Fruit fly (Drosophila melanogaster) whole organism, embryonic: ENCODE data around the gene Rilpl.

Experiments
- Abd-B ChIP-seq: fragments of 200-800 bp; sonication (Bioruptor generic); optimal IDR thresholded peaks from 2 replicates; lab custom pipeline; 2018; ENCODE audit warnings: missing biosample characterization, mild to moderate bottlenecking, missing genetic modification characterization, moderate library complexity
- BEAF-32 ChIP-seq: fragments of 200-800 bp; sonication (Bioruptor generic); optimal IDR thresholded peaks from 3 replicates; lab custom pipeline; 2017; ENCODE audit warnings: missing biosample characterization, missing genetic modification characterization, mild to moderate bottlenecking, moderate library complexity, missing genetic modification reagents
- Bteb2 ChIP-seq: fragments of 200-800 bp; sonication (Bioruptor generic); optimal IDR thresholded peaks from 2 replicates; lab custom pipeline; 2016; ENCODE audit warnings: missing biosample characterization, missing genetic modification characterization
- CG10431 ChIP-seq: fragments of 200-800 bp; sonication (Bioruptor generic); optimal IDR thresholded peaks from 3 replicates; lab custom pipeline; 2018; ENCODE audit warnings: missing biosample characterization, mild to moderate bottlenecking, missing genetic modification characterization
- CG10654 ChIP-seq: fragments of 200-800 bp; sonication (Bioruptor generic); optimal IDR thresholded peaks from 2 replicates; lab custom pipeline; 2016; ENCODE audit warnings: missing biosample characterization, missing genetic modification characterization
- CG11093 ChIP-seq: fragments of 200-800 bp; sonication (Bioruptor generic); IDR thresholded peaks from 3 replicates; pipeline ENCODE4 v1.3.6; 2022; ENCODE audit warnings: missing biosample characterization, missing genetic modification characterization
- CG12155 ChIP-seq: fragments of 200-800 bp; sonication (Bioruptor generic); optimal IDR thresholded peaks from 3 replicates; lab custom pipeline; 2016; ENCODE audit warnings: missing biosample characterization, missing genetic modification characterization
- CG12236 ChIP-seq: fragments of 200-800 bp; sonication (Bioruptor generic); optimal IDR thresholded peaks from 2 replicates; lab custom pipeline; 2016; ENCODE audit warnings: missing biosample characterization, missing genetic modification characterization
- CG1529 ChIP-seq: fragments of 200-800 bp; sonication (Bioruptor generic); optimal IDR thresholded peaks from 3 replicates; lab custom pipeline; 2018; ENCODE audit warnings: missing biosample characterization, missing genetic modification characterization
- CG1602 ChIP-seq: fragments of 200-800 bp; sonication (Bioruptor generic); optimal IDR thresholded peaks from 3 replicates; lab custom pipeline; 2016; ENCODE audit warnings: missing biosample characterization, missing genetic modification characterization
- CG17328 ChIP-seq: fragments of 200-800 bp; sonication (Bioruptor generic); IDR thresholded peaks from 2 replicates; pipeline ENCODE4 v1.3.6; 2022; ENCODE audit warnings: missing biosample characterization, missing genetic modification characterization
- CG17385 ChIP-seq: fragments of 200-800 bp; sonication (Bioruptor generic); optimal IDR thresholded peaks from 3 replicates; lab custom pipeline; 2018; ENCODE audit warnings: missing biosample characterization, mild to moderate bottlenecking, missing genetic modification characterization
- CG2712 ChIP-seq: fragments of 200-800 bp; optimal IDR thresholded peaks from 3 replicates; lab custom pipeline; 2019; ENCODE audit warnings: missing biosample characterization, mild to moderate bottlenecking, missing genetic modification characterization, moderate library complexity
- CG33213 ChIP-seq: fragments of 200-800 bp; sonication (Bioruptor generic); optimal IDR thresholded peaks from 3 replicates; lab custom pipeline; 2016; ENCODE audit warnings: missing biosample characterization, missing genetic modification characterization
- CG3995 ChIP-seq: fragments of 200-800 bp; sonication (Bioruptor generic); optimal IDR thresholded peaks from 3 replicates; lab custom pipeline; 2016; ENCODE audit warnings: missing biosample characterization, missing genetic modification characterization
- CG7963 ChIP-seq: fragments of 200-800 bp; sonication (Bioruptor generic); IDR thresholded peaks from 3 replicates; pipeline ENCODE4 v1.3.6; 2022; ENCODE audit warnings: missing biosample characterization, missing genetic modification characterization; ENCODE audit not compliant: partially characterized antibody
- CG8281 ChIP-seq: fragments of 200-800 bp; sonication (Bioruptor generic); optimal IDR thresholded peaks from 2 replicates; lab custom pipeline; 2018; ENCODE audit warnings: missing biosample characterization, mild to moderate bottlenecking, missing genetic modification characterization, moderate library complexity
- CG8765 ChIP-seq: fragments of 200-800 bp; sonication (Bioruptor generic); IDR thresholded peaks from 2 replicates; pipeline ENCODE4 v1.3.6; 2022; ENCODE audit warnings: missing biosample characterization, missing genetic modification characterization
- CG9437 ChIP-seq: fragments of 200-800 bp; sonication (Bioruptor generic); optimal IDR thresholded peaks from 2 replicates; lab custom pipeline; 2018; ENCODE audit warnings: missing biosample characterization, mild to moderate bottlenecking, missing genetic modification characterization
- CG9817 ChIP-seq: fragments of 200-800 bp; sonication (Bioruptor generic); optimal IDR thresholded peaks from 2 replicates; lab custom pipeline; 2018; ENCODE audit warnings: missing biosample characterization, mild to moderate bottlenecking, missing genetic modification characterization, moderate library complexity
- CG9932 ChIP-seq: fragments of 200-800 bp; sonication (Bioruptor generic); IDR thresholded peaks from 2 replicates; pipeline ENCODE4 v1.3.6; 2022; ENCODE audit warnings: missing biosample characterization, missing genetic modification characterization
- Dek ChIP-seq: fragments of 200-800 bp; sonication (Bioruptor generic); optimal IDR thresholded peaks from 3 replicates; lab custom pipeline; 2019; ENCODE audit warnings: missing biosample characterization, mild to moderate bottlenecking, missing genetic modification characterization, moderate library complexity
- Dfd ChIP-seq, 2 experiments: fragments of >200 bp; optimal IDR thresholded peaks; 2 replicates each; lab custom pipeline; 2017; ENCODE audit warnings: missing biosample characterization in 2 of 2, missing genetic modification characterization in 2 of 2
- Dip3 ChIP-seq: fragments of 200-800 bp; sonication (Bioruptor generic); optimal IDR thresholded peaks from 3 replicates; lab custom pipeline; 2016; ENCODE audit warnings: missing biosample characterization, missing genetic modification characterization
- ERR ChIP-seq: fragments of 200-800 bp; sonication (Bioruptor generic); optimal IDR thresholded peaks from 2 replicates; lab custom pipeline; 2016; ENCODE audit warnings: missing biosample characterization, missing genetic modification characterization
- Hmx ChIP-seq: fragments of 200-800 bp; sonication (Bioruptor generic); optimal IDR thresholded peaks from 2 replicates; lab custom pipeline; 2016; ENCODE audit warnings: missing biosample characterization, missing genetic modification characterization
- Jarid2 ChIP-seq: fragments of 200-800 bp; sonication (Bioruptor generic); optimal IDR thresholded peaks from 3 replicates; lab custom pipeline; 2017; ENCODE audit warnings: mild to moderate bottlenecking, missing biosample characterization, missing genetic modification reagents, missing genetic modification characterization
- PHDP ChIP-seq: fragments of 200-800 bp; sonication (Bioruptor generic); optimal IDR thresholded peaks from 3 replicates; lab custom pipeline; 2018; ENCODE audit warnings: missing biosample characterization, mild to moderate bottlenecking, missing genetic modification characterization, moderate library complexity
- Side ChIP-seq: fragments of 200-800 bp; sonication (Bioruptor generic); optimal IDR thresholded peaks from 2 replicates; lab custom pipeline; 2016; ENCODE audit warnings: missing biosample characterization, missing genetic modification characterization
- Ssrp ChIP-seq: fragments of 200-800 bp; sonication (Bioruptor generic); optimal IDR thresholded peaks from 2 replicates; lab custom pipeline; 2018; ENCODE audit warnings: missing biosample characterization, mild to moderate bottlenecking, missing genetic modification characterization, moderate library complexity
- Taf1 ChIP-seq: fragments of 200-800 bp; sonication (Bioruptor generic); IDR thresholded peaks from 2 replicates; pipeline ENCODE4 v1.3.6; 2022; ENCODE audit warnings: missing biosample characterization, missing genetic modification characterization
- ab ChIP-seq: fragments of 200-800 bp; sonication (Bioruptor generic); optimal IDR thresholded peaks from 2 replicates; lab custom pipeline; 2016; ENCODE audit warnings: missing biosample characterization, missing genetic modification characterization
- bbx ChIP-seq: fragments of 200-800 bp; sonication (Bioruptor generic); IDR thresholded peaks from 2 replicates; pipeline ENCODE4 v1.3.6; 2022; ENCODE audit warnings: missing biosample characterization, missing genetic modification characterization; ENCODE audit not compliant: partially characterized antibody
- btn ChIP-seq: fragments of 200-800 bp; sonication (Bioruptor generic); optimal IDR thresholded peaks from 2 replicates; lab custom pipeline; 2016; ENCODE audit warnings: missing biosample characterization, missing genetic modification characterization
- da ChIP-seq: fragments of 200-800 bp; sonication (Bioruptor generic); optimal IDR thresholded peaks from 2 replicates; lab custom pipeline; 2016; ENCODE audit warnings: missing biosample characterization, missing genetic modification characterization
- dati ChIP-seq: fragments of 200-800 bp; sonication (Bioruptor generic); IDR thresholded peaks from 2 replicates; pipeline ENCODE4 v1.3.6; 2022; ENCODE audit warnings: missing biosample characterization, missing genetic modification characterization
- fru ChIP-seq: fragments of >200 bp; optimal IDR thresholded peaks from 2 replicates; lab custom pipeline; 2017
- fu2 ChIP-seq: fragments of 200-800 bp; sonication (Bioruptor generic); optimal IDR thresholded peaks from 2 replicates; lab custom pipeline; 2016; ENCODE audit warnings: missing biosample characterization, missing genetic modification characterization
- h ChIP-seq: fragments of >200 bp; optimal IDR thresholded peaks from 2 replicates; lab custom pipeline; 2017
- hb ChIP-seq: fragments of 200-800 bp; sonication (Bioruptor generic); IDR thresholded peaks from 3 replicates; pipeline ENCODE4 v1.3.6; 2022; ENCODE audit warnings: missing biosample characterization, missing genetic modification characterization; ENCODE audit not compliant: partially characterized antibody
- hth ChIP-seq: fragments of >200 bp; optimal IDR thresholded peaks from 2 replicates; lab custom pipeline; 2017; ENCODE audit warnings: inconsistent platforms
- insv ChIP-seq, 2 experiments: fragments of 200-800 bp; sonication (Bioruptor generic); optimal IDR thresholded peaks; 3 replicates each; lab custom pipeline; 2016 to 2018; ENCODE audit warnings: missing biosample characterization in 2 of 2, missing genetic modification characterization in 2 of 2
- ken ChIP-seq: fragments of 200-800 bp; sonication (Bioruptor generic); IDR thresholded peaks from 3 replicates; pipeline ENCODE4 v1.3.6; 2022; ENCODE audit warnings: missing biosample characterization, missing genetic modification characterization
- lbe ChIP-seq: fragments of 200-800 bp; sonication (Bioruptor generic); optimal IDR thresholded peaks from 2 replicates; lab custom pipeline; 2016; ENCODE audit warnings: missing biosample characterization, mild to moderate bottlenecking, missing genetic modification characterization
- lmd ChIP-seq: fragments of 200-800 bp; sonication (Bioruptor generic); IDR thresholded peaks from 2 replicates; pipeline ENCODE4 v1.3.6; 2022; ENCODE audit warnings: missing biosample characterization, missing genetic modification characterization
- nerfin-2 ChIP-seq: fragments of 200-800 bp; sonication (Bioruptor generic); IDR thresholded peaks from 2 replicates; pipeline ENCODE4 v1.3.6; 2022; ENCODE audit warnings: missing biosample characterization, missing genetic modification characterization; ENCODE audit not compliant: partially characterized antibody
- ranshi ChIP-seq: fragments of 200-800 bp; sonication (Bioruptor generic); IDR thresholded peaks from 2 replicates; pipeline ENCODE4 v1.3.6; 2022; ENCODE audit warnings: missing biosample characterization, missing genetic modification characterization
- row ChIP-seq: fragments of 200-800 bp; sonication (Bioruptor generic); IDR thresholded peaks from 3 replicates; pipeline ENCODE4 v1.3.6; 2022; ENCODE audit warnings: missing biosample characterization, missing genetic modification characterization
- sd ChIP-seq: fragments of 200-800 bp; sonication (Bioruptor generic); optimal IDR thresholded peaks from 3 replicates; lab custom pipeline; 2018; ENCODE audit warnings: missing biosample characterization, mild to moderate bottlenecking, missing genetic modification characterization, moderate library complexity
- sim ChIP-seq: fragments of 200-800 bp; sonication (Bioruptor generic); IDR thresholded peaks from 2 replicates; pipeline ENCODE4 v1.3.6; 2022; ENCODE audit warnings: missing biosample characterization, missing genetic modification characterization
- slbo ChIP-seq: fragments of 200-800 bp; sonication (Bioruptor generic); IDR thresholded peaks from 2 replicates; pipeline ENCODE4 v1.3.6; 2022; ENCODE audit warnings: missing biosample characterization, missing genetic modification characterization
- wek ChIP-seq: fragments of 200-800 bp; sonication (Bioruptor generic); optimal IDR thresholded peaks from 3 replicates; lab custom pipeline; 2018; ENCODE audit warnings: missing biosample characterization, mild to moderate bottlenecking, missing genetic modification characterization, moderate library complexity

Rilpl gene

dm6 chrX:1398455-1399055 lies 5.7 kb downstream of the Rilpl start (continued):
- TF ChIP-seq CG10431 (GFP tag; lab: Kevin White, UChicago): no peak
- TF ChIP-seq Taf1 (GFP tag; lab: Robert Waterston, UW): peak; percentile 48; the same call in 1 of the 2 replicates
- TF ChIP-seq CG17385 (GFP tag; lab: Kevin White, UChicago): peak; percentile 50
- peak; percentile 55 for TF ChIP-seq CG1602 (GFP tag; lab: Kevin White, UChicago)
- TF ChIP-seq CG9817: peak; percentile 60
- peak; percentile 54 for TF ChIP-seq Side (GFP tag; lab: Kevin White, UChicago)
- TF ChIP-seq h (lab: Kevin White, UChicago): no peak
- TF ChIP-seq hth: no peak
- peak; percentile 53 for TF ChIP-seq Dip3 (GFP tag; lab: Kevin White, UChicago)
- TF ChIP-seq btn: no peak
- peak; percentile 67 for TF ChIP-seq CG2712
- no peak for TF ChIP-seq CG10654 (GFP tag; lab: Kevin White, UChicago)
- TF ChIP-seq BEAF-32 (GFP tag; lab: Kevin White, UChicago): no peak
- TF ChIP-seq bbx (GFP tag; lab: Robert Waterston, UW): no peak
- TF ChIP-seq wek (GFP tag; lab: Kevin White, UChicago): no peak
- peak; percentile 64; the same call in 1 of the 2 replicates for TF ChIP-seq ranshi (GFP tag; lab: Robert Waterston, UW)
- peak; percentile 17 for TF ChIP-seq CG33213 (GFP tag; lab: Kevin White, UChicago)
- TF ChIP-seq CG1529: peak; percentile 28
- TF ChIP-seq Jarid2 (GFP tag; lab: Kevin White, UChicago): no peak
- no peak for TF ChIP-seq fru (lab: Kevin White, UChicago)
- peak; percentile 31 for TF ChIP-seq CG9437 (GFP tag; lab: Kevin White, UChicago)
- peak; percentile 65 for TF ChIP-seq ken (GFP tag; lab: Robert Waterston, UW)
- TF ChIP-seq hb (GFP tag; lab: Robert Waterston, UW): no peak
- TF ChIP-seq fu2: peak; percentile 19
- TF ChIP-seq lmd: peak; percentile 79
- TF ChIP-seq nerfin-2: no peak
- no peak for TF ChIP-seq sd
- TF ChIP-seq row (GFP tag; lab: Robert Waterston, UW): peak; percentile 96
- TF ChIP-seq Dfd (GFP tag; optimal IDR thresholded peaks at IDR 0.05; lab: Kevin White, UChicago): no peak
- TF ChIP-seq sim (GFP tag; lab: Robert Waterston, UW): no peak
- peak; percentile 59 for TF ChIP-seq PHDP (tag; lab: Kevin White, UChicago)
- TF ChIP-seq CG8281 (tag; lab: Kevin White, UChicago): no peak
- peak; percentile 53 for TF ChIP-seq lbe (GFP tag; lab: Kevin White, UChicago)
- TF ChIP-seq CG9932 (GFP tag; lab: Robert Waterston, UW): peak; percentile 67
- peak; percentile 50; the same call in 1 of the 2 replicates for TF ChIP-seq CG17328
- TF ChIP-seq insv (GFP tag; optimal IDR thresholded peaks at IDR 0.05; lab: Kevin White, UChicago): no peak
- TF ChIP-seq Hmx (GFP tag; lab: Kevin White, UChicago): no peak
- no peak for TF ChIP-seq ERR (GFP tag; lab: Kevin White, UChicago)
- TF ChIP-seq da (GFP tag; lab: Kevin White, UChicago): no peak
- TF ChIP-seq CG11093 (GFP tag; lab: Robert Waterston, UW): peak; percentile 78; the same call in 1 of the 3 replicates
- TF ChIP-seq Abd-B: peak; percentile 54
- TF ChIP-seq CG3995 (GFP tag; lab: Kevin White, UChicago): no peak
- no peak for TF ChIP-seq CG8765 (GFP tag; lab: Robert Waterston, UW)
- peak; percentile 60 for TF ChIP-seq Ssrp
- TF ChIP-seq ab (GFP tag; lab: Kevin White, UChicago): peak; percentile 21
- TF ChIP-seq CG12155 (GFP tag; lab: Kevin White, UChicago): peak; percentile 63
- TF ChIP-seq slbo: peak; percentile 81
- no peak for TF ChIP-seq Bteb2 (GFP tag; lab: Kevin White, UChicago)
- peak; percentile 31 for TF ChIP-seq Dek (tag; lab: Kevin White, UChicago)
- no peak for TF ChIP-seq CG12236 (GFP tag; lab: Kevin White, UChicago)
- peak; percentile 31; the same call in 1 of the 2 replicates for TF ChIP-seq dati (GFP tag; lab: Robert Waterston, UW)
- no peak for TF ChIP-seq CG7963 (GFP tag; lab: Robert Waterston, UW)
